Worm (Caenorhabditis elegans) whole organism, young adult: Measurements from ENCODE around the gene algn-11.

Source experiments
- C06A6.2 ChIP-seq: fragments of 200-800 bp; sonication (Bioruptor generic); conservative IDR thresholded peaks from 2 replicates; pipeline ENCODE4 v1.3.6; 2022; ENCODE audit warnings: missing genetic modification characterization, missing compliant biosample characterization
- F10E7.11 ChIP-seq: sonication (generic microtip); optimal IDR thresholded peaks from 2 replicates; lab custom pipeline; 2017; ENCODE audit warnings: mild to moderate bottlenecking, missing genetic modification characterization, moderate library complexity, missing compliant biosample characterization
- F22D6.2 ChIP-seq: sonication (generic microtip); optimal IDR thresholded peaks from 2 replicates; lab custom pipeline; 2016; ENCODE audit warnings: mild to moderate bottlenecking, missing genetic modification characterization, missing compliant biosample characterization
- F23B12.7 ChIP-seq: sonication (generic microtip); optimal IDR thresholded peaks from 2 replicates; lab custom pipeline; 2017; ENCODE audit warnings: missing genetic modification characterization, mild to moderate bottlenecking, missing compliant biosample characterization, antibody characterized with exemption, moderate library complexity; ENCODE audit not compliant: insufficient read depth
- F55B11.4 ChIP-seq: sonication (generic microtip); optimal IDR thresholded peaks from 2 replicates; lab custom pipeline; 2016; ENCODE audit warnings: missing compliant biosample characterization, missing genetic modification characterization, borderline replicate concordance; ENCODE audit not compliant: insufficient read depth
- F57A8.1 ChIP-seq: fragments of 200-800 bp; sonication (Bioruptor generic); optimal IDR thresholded peaks from 2 replicates; lab custom pipeline; 2018; ENCODE audit warnings: mild to moderate bottlenecking, missing genetic modification characterization, moderate library complexity, missing compliant biosample characterization
- K11D2.4 ChIP-seq: fragments of 200-800 bp; sonication (Bioruptor generic); IDR thresholded peaks from 2 replicates; pipeline ENCODE4 v1.3.6; 2022; ENCODE audit warnings: missing genetic modification reagents, missing genetic modification characterization, missing compliant biosample characterization
- T07F8.4 ChIP-seq: sonication (generic microtip); optimal IDR thresholded peaks from 2 replicates; lab custom pipeline; 2016; ENCODE audit warnings: mild to moderate bottlenecking, missing genetic modification characterization, moderate library complexity, missing compliant biosample characterization
- akir-1 ChIP-seq: fragments of 200-800 bp; sonication (Bioruptor generic); optimal IDR thresholded peaks from 2 replicates; lab custom pipeline; 2018; ENCODE audit warnings: mild to moderate bottlenecking, missing genetic modification characterization, moderate library complexity, missing compliant biosample characterization
- aptf-3 ChIP-seq: fragments of 200-800 bp; sonication (Bioruptor generic); IDR thresholded peaks from 2 replicates; pipeline ENCODE4 v1.3.6; 2022; ENCODE audit warnings: missing genetic modification characterization, missing compliant biosample characterization
- atf-7 ChIP-seq: sonication (generic microtip); optimal IDR thresholded peaks from 2 replicates; lab custom pipeline; 2017; ENCODE audit warnings: mild to moderate bottlenecking, missing genetic modification characterization, missing compliant biosample characterization
- attf-6 ChIP-seq: fragments of 200-800 bp; sonication (Bioruptor generic); IDR thresholded peaks from 2 replicates; pipeline ENCODE4 v1.3.6; 2022; ENCODE audit warnings: missing genetic modification reagents, missing genetic modification characterization, missing compliant biosample characterization
- bed-2 ChIP-seq: fragments of 200-800 bp; sonication (Bioruptor generic); IDR thresholded peaks from 2 replicates; pipeline ENCODE4 v1.3.6; 2022; ENCODE audit warnings: missing genetic modification reagents, missing genetic modification characterization, missing compliant biosample characterization
- cebp-1 ChIP-seq, 2 experiments: fragments of 200-800 bp in 1 of 2; sonication (Bioruptor generic) in 1 of 2; sonication (generic microtip) in 1 of 2; IDR thresholded peaks in 1 of 2; optimal IDR thresholded peaks in 1 of 2; 2 replicates each; pipeline versions ENCODE4 v1.3.6 to Lab custom; 2017 to 2022; ENCODE audit warnings: missing compliant biosample characterization in 2 of 2, missing genetic modification characterization in 2 of 2, mild to moderate bottlenecking in 1 of 2, missing genetic modification reagents in 1 of 2, moderate library complexity in 1 of 2
- ceh-100 ChIP-seq: fragments of 200-800 bp; sonication (Bioruptor generic); IDR thresholded peaks from 2 replicates; pipeline ENCODE4 v1.3.6; 2022; ENCODE audit warnings: missing genetic modification reagents, missing genetic modification characterization, missing compliant biosample characterization
- ceh-79 ChIP-seq: sonication (generic microtip); optimal IDR thresholded peaks from 2 replicates; lab custom pipeline; 2017; ENCODE audit warnings: mild to moderate bottlenecking, missing genetic modification characterization, missing compliant biosample characterization
- ceh-91 ChIP-seq: fragments of 200-800 bp; sonication (Bioruptor generic); IDR thresholded peaks from 2 replicates; pipeline ENCODE4 v1.3.6; 2022; ENCODE audit warnings: missing genetic modification reagents, missing genetic modification characterization, missing compliant biosample characterization
- dpff-1 ChIP-seq: sonication (generic microtip); optimal IDR thresholded peaks from 2 replicates; lab custom pipeline; 2017; ENCODE audit warnings: mild to moderate bottlenecking, missing genetic modification characterization, missing compliant biosample characterization
- dpl-1 ChIP-seq: fragments of 150-350 bp; optimal IDR thresholded peaks from 2 replicates; lab custom pipeline; 2014; ENCODE audit warnings: missing biosample characterization, missing genetic modification reagents, missing genetic modification characterization
- efl-1 ChIP-seq: fragments of 150-350 bp; optimal IDR thresholded peaks from 2 replicates; lab custom pipeline; 2014; ENCODE audit warnings: missing biosample characterization, missing genetic modification reagents, missing genetic modification characterization
- egl-18 ChIP-seq: fragments of 200-800 bp; sonication (Bioruptor generic); IDR thresholded peaks from 2 replicates; pipeline ENCODE4 v1.3.6; 2022; ENCODE audit warnings: missing genetic modification reagents, missing genetic modification characterization, missing compliant biosample characterization
- egrh-3 ChIP-seq: fragments of 200-800 bp; sonication (Bioruptor generic); IDR thresholded peaks from 2 replicates; pipeline ENCODE4 v1.3.6; 2022; ENCODE audit warnings: missing genetic modification reagents, missing genetic modification characterization, missing compliant biosample characterization
- ekl-4 ChIP-seq: fragments of 200-800 bp; sonication (Bioruptor generic); IDR thresholded peaks from 2 replicates; pipeline ENCODE4 v1.3.6; 2022; ENCODE audit warnings: missing genetic modification reagents, missing genetic modification characterization, missing compliant biosample characterization
- ets-4 ChIP-seq: fragments of 200-800 bp; sonication (Bioruptor generic); optimal IDR thresholded peaks from 2 replicates; lab custom pipeline; 2018; ENCODE audit warnings: mild to moderate bottlenecking, missing genetic modification characterization, missing compliant biosample characterization
- gei-17 ChIP-seq: fragments of 200-800 bp; sonication (Bioruptor generic); optimal IDR thresholded peaks from 2 replicates; lab custom pipeline; 2018; ENCODE audit warnings: mild to moderate bottlenecking, missing genetic modification characterization, missing compliant biosample characterization
- him-1 ChIP-seq: sonication (generic microtip); optimal IDR thresholded peaks from 2 replicates; lab custom pipeline; 2016; ENCODE audit warnings: missing genotype, missing genetic modification reagents, missing genetic modification characterization, missing compliant biosample characterization
- hmg-1.2 ChIP-seq: fragments of 200-800 bp; sonication (Bioruptor generic); IDR thresholded peaks from 2 replicates; pipeline ENCODE4 v1.3.6; 2022; ENCODE audit warnings: missing genetic modification reagents, missing genetic modification characterization, missing compliant biosample characterization
- hsf-1 ChIP-seq: fragments of 200-800 bp; sonication (Bioruptor generic); IDR thresholded peaks from 2 replicates; pipeline ENCODE4 v1.3.6; 2022; ENCODE audit warnings: missing genetic modification reagents, missing genetic modification characterization, missing compliant biosample characterization
- lag-1 ChIP-seq: fragments of 200-800 bp; sonication (Bioruptor generic); IDR thresholded peaks from 2 replicates; pipeline ENCODE4 v1.3.6; 2022; ENCODE audit warnings: missing genetic modification reagents, missing genetic modification characterization, missing compliant biosample characterization
- let-607 ChIP-seq, 2 experiments: fragments of 200-800 bp in 1 of 2; sonication (Bioruptor generic) in 1 of 2; sonication (generic microtip) in 1 of 2; optimal IDR thresholded peaks; 2 replicates each; lab custom pipeline; 2016 to 2018; ENCODE audit warnings: mild to moderate bottlenecking in 2 of 2, missing compliant biosample characterization in 2 of 2, missing genetic modification characterization in 2 of 2, moderate library complexity in 2 of 2, missing genotype in 1 of 2
- lin-26 ChIP-seq: fragments of 200-800 bp; sonication (Bioruptor generic); IDR thresholded peaks from 2 replicates; pipeline ENCODE4 v1.3.6; 2022; ENCODE audit warnings: missing genetic modification reagents, missing genetic modification characterization, missing compliant biosample characterization
- lin-35 ChIP-seq, 3 experiments: fragments of 150-350 bp in 2 of 3; sonication (generic microtip) in 1 of 3; optimal IDR thresholded peaks; 2 replicates each; lab custom pipeline; 2014 to 2018; ENCODE audit warnings: missing biosample characterization in 3 of 3, missing genetic modification characterization in 3 of 3, missing genetic modification reagents in 3 of 3
- lin-40 ChIP-seq: sonication (generic microtip); optimal IDR thresholded peaks from 2 replicates; lab custom pipeline; 2016; ENCODE audit warnings: missing genetic modification characterization, mild to moderate bottlenecking, missing compliant biosample characterization, missing genotype, missing genetic modification reagents
- lin-54 ChIP-seq: fragments of 200-800 bp; sonication (Bioruptor generic); optimal IDR thresholded peaks from 2 replicates; lab custom pipeline; 2018; ENCODE audit warnings: mild to moderate bottlenecking, missing genetic modification characterization, missing compliant biosample characterization
- lir-1 ChIP-seq: fragments of 200-800 bp; sonication (Bioruptor generic); conservative IDR thresholded peaks from 2 replicates; pipeline ENCODE4 v1.3.6; 2022; ENCODE audit warnings: missing genetic modification reagents, missing genetic modification characterization, missing compliant biosample characterization
- lsy-27 ChIP-seq: sonication (generic microtip); optimal IDR thresholded peaks from 2 replicates; lab custom pipeline; 2017; ENCODE audit warnings: missing genetic modification characterization, mild to moderate bottlenecking, missing compliant biosample characterization, antibody characterized with exemption, missing genotype, borderline replicate concordance; ENCODE audit not compliant: insufficient read depth
- madf-8 ChIP-seq: fragments of 200-800 bp; sonication (Bioruptor generic); conservative IDR thresholded peaks from 2 replicates; pipeline ENCODE4 v1.3.6; 2022; ENCODE audit warnings: missing genetic modification reagents, missing genetic modification characterization, missing compliant biosample characterization
- nfya-2 ChIP-seq: fragments of 200-800 bp; sonication (Bioruptor generic); IDR thresholded peaks from 2 replicates; pipeline ENCODE4 v1.3.6; 2022; ENCODE audit warnings: missing genetic modification reagents, missing genetic modification characterization, missing compliant biosample characterization
- rcor-1 ChIP-seq: fragments of 200-800 bp; sonication (Bioruptor generic); IDR thresholded peaks from 2 replicates; pipeline ENCODE4 v1.3.6; 2022; ENCODE audit warnings: missing genetic modification reagents, missing genetic modification characterization, missing compliant biosample characterization
- rpc-1 ChIP-seq, 2 experiments: fragments of 150-350 bp in 1 of 2; sonication (generic microtip) in 1 of 2; optimal IDR thresholded peaks; 2 replicates each; lab custom pipeline; 2014 to 2018; ENCODE audit warnings: missing biosample characterization in 1 of 2, missing genetic modification characterization in 1 of 2, missing genetic modification reagents in 1 of 2, missing genotype in 1 of 2
- sea-2 ChIP-seq: fragments of 200-800 bp; sonication (Bioruptor generic); IDR thresholded peaks from 2 replicates; pipeline ENCODE4 v1.3.6; 2022; ENCODE audit warnings: missing genetic modification characterization, missing compliant biosample characterization
- snpc-1.3 ChIP-seq: sonication (generic microtip); optimal IDR thresholded peaks from 2 replicates; lab custom pipeline; 2017; ENCODE audit warnings: missing genetic modification characterization, mild to moderate bottlenecking, missing compliant biosample characterization, antibody characterized with exemption, moderate library complexity, missing genotype, missing genetic modification reagents; ENCODE audit not compliant: insufficient read depth
- somi-1 ChIP-seq: fragments of 200-800 bp; sonication (Bioruptor generic); optimal IDR thresholded peaks from 2 replicates; lab custom pipeline; 2018; ENCODE audit warnings: mild to moderate bottlenecking, missing genetic modification characterization, missing compliant biosample characterization
- unc-62 ChIP-seq: fragments of 150-350 bp; optimal IDR thresholded peaks from 2 replicates; lab custom pipeline; 2014; ENCODE audit warnings: missing biosample characterization, missing genetic modification reagents, missing genetic modification characterization
- ztf-26 ChIP-seq: sonication (generic microtip); optimal IDR thresholded peaks from 2 replicates; lab custom pipeline; 2017; ENCODE audit warnings: missing genetic modification characterization, missing compliant biosample characterization
- ztf-3 ChIP-seq: fragments of 200-800 bp; sonication (Bioruptor generic); optimal IDR thresholded peaks from 2 replicates; lab custom pipeline; 2018; ENCODE audit warnings: mild to moderate bottlenecking, missing genetic modification characterization, missing compliant biosample characterization
- ztf-6 ChIP-seq: fragments of 200-800 bp; sonication (Bioruptor generic); IDR thresholded peaks from 2 replicates; pipeline ENCODE4 v1.3.6; 2022; ENCODE audit warnings: missing genetic modification reagents, missing genetic modification characterization, missing compliant biosample characterization

algn-11 gene

DNA sequence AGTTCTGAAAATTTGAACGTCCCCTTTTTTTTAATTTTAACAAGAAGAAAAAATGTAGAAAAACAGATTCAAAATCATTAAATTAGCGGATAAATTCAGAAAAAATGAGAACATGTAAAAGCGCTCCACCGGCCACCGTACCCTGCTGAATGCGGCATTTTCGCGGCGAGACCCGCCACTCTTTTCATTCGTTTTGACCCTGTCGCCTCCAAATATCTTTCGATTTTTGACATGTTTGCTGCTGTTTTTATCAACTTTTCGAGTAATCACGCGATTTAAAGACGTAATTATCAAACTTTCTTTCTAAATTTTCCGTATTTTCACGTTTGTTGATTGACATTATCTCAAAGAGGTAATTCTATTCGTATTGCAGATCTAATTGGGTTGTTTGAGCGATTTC, 45.9 kb upstream of the algn-11 start, which contains the start of gene gsp-2 (continued):
- TF ChIP-seq lin-40 (tag; lab: Kevin White, UChicago) (peak; percentile 6), F55B11.4 (tag; lab: Kevin White, UChicago) (no peak), atf-7 (tag; lab: Kevin White, UChicago) (peak; percentile 51), F57A8.1 (GFP tag; lab: Kevin White, UChicago) (no peak), lag-1 (GFP tag; lab: Robert Waterston, UW) (no peak), K11D2.4 (GFP tag; lab: Robert Waterston, UW) (no peak), ekl-4 (GFP tag; lab: Robert Waterston, UW) (no peak), snpc-1.3 (tag; lab: Kevin White, UChicago) (no peak), rpc-1 (optimal IDR thresholded peaks at IDR 0.05; lab: Kevin White, UChicago) (no peak), rpc-1 (tag; optimal IDR thresholded peaks at IDR 0.05; lab: Kevin White, UChicago) (no peak), ztf-6 (no peak), F22D6.2 (tag; lab: Kevin White, UChicago) (no peak), ceh-79 (no peak), lin-54 (peak; percentile 61), C06A6.2 (GFP tag; lab: Robert Waterston, UW) (no peak), madf-8 (GFP tag; lab: Robert Waterston, UW) (0 out of 2 replicates have a peak, but pooled peaks have one; percentile 22), rcor-1 (GFP tag; lab: Robert Waterston, UW) (no peak), hmg-1.2 (GFP tag; lab: Robert Waterston, UW) (peak; percentile 47; the same call in 1 of the 2 replicates), lir-1 (peak; percentile 62; the same call in 1 of the 2 replicates), nfya-2 (GFP tag; lab: Robert Waterston, UW) (no peak), lsy-27 (tag; lab: Kevin White, UChicago) (peak; percentile 26), let-607 (tag; optimal IDR thresholded peaks at IDR 0.05; lab: Kevin White, UChicago) (peak; percentile 59 to 76), attf-6 (GFP tag; lab: Robert Waterston, UW) (no peak), ets-4 (no peak), ztf-26 (tag; lab: Kevin White, UChicago) (no peak), F23B12.7 (tag; lab: Kevin White, UChicago) (peak; percentile 71), efl-1 (GFP tag; lab: Kevin White, UChicago) (peak; percentile 67), gei-17 (GFP tag; lab: Kevin White, UChicago) (no peak), ztf-3 (no peak), dpff-1 (tag; lab: Kevin White, UChicago) (no peak), ceh-100 (GFP tag; lab: Robert Waterston, UW) (0 out of 2 replicates have a peak, but pooled peaks have one; percentile 16), F10E7.11 (tag; lab: Kevin White, UChicago) (no peak), bed-2 (GFP tag; lab: Robert Waterston, UW) (no peak), somi-1 (GFP tag; lab: Kevin White, UChicago) (no peak), him-1 (no peak), ceh-91 (GFP tag; lab: Robert Waterston, UW) (peak; percentile 36; the same call in 1 of the 2 replicates), T07F8.4 (tag; lab: Kevin White, UChicago) (no peak), hsf-1 (GFP tag; lab: Robert Waterston, UW) (no peak), unc-62 (GFP tag; lab: Kevin White, UChicago) (no peak), cebp-1 (GFP tag; IDR thresholded peaks at IDR 0.05; lab: Robert Waterston, UW) (no peak), cebp-1 (tag; optimal IDR thresholded peaks at IDR 0.05; lab: Kevin White, UChicago) (peak; percentile 69), egrh-3 (GFP tag; lab: Robert Waterston, UW) (peak; percentile 60; the same call in 1 of the 2 replicates), lin-35 (GFP tag; optimal IDR thresholded peaks at IDR 0.05; lab: Kevin White, UChicago) (no peak), dpl-1 (GFP tag; lab: Kevin White, UChicago) (peak; percentile 13), sea-2 (no peak), akir-1 (no peak), lin-26 (GFP tag; lab: Robert Waterston, UW) (0 out of 2 replicates have a peak, but pooled peaks have one; percentile 34), aptf-3 (GFP tag; lab: Robert Waterston, UW) (no peak), egl-18 (no peak)
